Fruit fly (Drosophila melanogaster) whole organism, embryonic: ENCODE data around the gene REG.
A peak's percentile ranks its signal among the peaks of the same experiment; 100 is the strongest.

ENCODE experiments used
- Awh ChIP-seq: fragments of 200-800 bp; sonication (Bioruptor generic); IDR thresholded peaks from 2 replicates; pipeline ENCODE4, ENCODE4 v1.3.6; 2022; ENCODE audit warnings: missing biosample characterization, missing genetic modification characterization
- CG10147 ChIP-seq: fragments of 200-800 bp; sonication (Bioruptor generic); optimal IDR thresholded peaks from 2 replicates; lab custom pipeline; 2019; ENCODE audit warnings: missing biosample characterization, mild to moderate bottlenecking, missing genetic modification characterization, moderate library complexity
- CG10565 ChIP-seq: fragments of 200-800 bp; sonication (Bioruptor generic); optimal IDR thresholded peaks from 3 replicates; lab custom pipeline; 2016; ENCODE audit warnings: missing biosample characterization, mild to moderate bottlenecking, missing genetic modification characterization
- CG11456 ChIP-seq: fragments of 200-800 bp; sonication (Bioruptor generic); IDR thresholded peaks from 3 replicates; pipeline ENCODE4 v1.3.6; 2022; ENCODE audit warnings: missing biosample characterization, missing genetic modification characterization
- CG11696 ChIP-seq: fragments of 200-800 bp; sonication (Bioruptor generic); IDR thresholded peaks from 2 replicates; pipeline ENCODE4 v1.3.6; 2022; ENCODE audit warnings: missing biosample characterization, missing genetic modification characterization
- CG12219 ChIP-seq: fragments of 200-800 bp; sonication (Bioruptor generic); optimal IDR thresholded peaks from 3 replicates; lab custom pipeline; 2018; ENCODE audit warnings: missing biosample characterization, mild to moderate bottlenecking, missing genetic modification characterization
- CG12942 ChIP-seq: fragments of 200-800 bp; sonication (Bioruptor generic); optimal IDR thresholded peaks from 3 replicates; lab custom pipeline; 2016; ENCODE audit warnings: missing biosample characterization, missing genetic modification characterization
- CG1602 ChIP-seq: fragments of 200-800 bp; sonication (Bioruptor generic); optimal IDR thresholded peaks from 3 replicates; lab custom pipeline; 2016; ENCODE audit warnings: missing biosample characterization, missing genetic modification characterization
- CG1603 ChIP-seq: fragments of 200-800 bp; sonication (Bioruptor generic); optimal IDR thresholded peaks from 2 replicates; lab custom pipeline; 2019; ENCODE audit warnings: missing biosample characterization, mild to moderate bottlenecking, missing genetic modification characterization, moderate library complexity
- CG18011 ChIP-seq: fragments of 200-800 bp; sonication (Bioruptor generic); optimal IDR thresholded peaks from 2 replicates; lab custom pipeline; 2017; ENCODE audit warnings: missing biosample characterization, missing genetic modification characterization, mild to moderate bottlenecking, moderate library complexity, missing genotype
- CG30431 ChIP-seq: fragments of 200-800 bp; sonication (Bioruptor generic); optimal IDR thresholded peaks from 2 replicates; lab custom pipeline; 2017; ENCODE audit warnings: missing biosample characterization, missing genetic modification characterization
- CG4282 ChIP-seq: fragments of 200-800 bp; sonication (Bioruptor generic); optimal IDR thresholded peaks from 2 replicates; lab custom pipeline; 2016; ENCODE audit warnings: missing biosample characterization, missing genetic modification characterization
- CG6654 ChIP-seq: fragments of 200-800 bp; sonication (Bioruptor generic); optimal IDR thresholded peaks from 2 replicates; lab custom pipeline; 2017; ENCODE audit warnings: missing biosample characterization, mild to moderate bottlenecking, missing genetic modification characterization
- CG9215 ChIP-seq: fragments of 200-800 bp; sonication (Bioruptor generic); IDR thresholded peaks from 2 replicates; pipeline ENCODE4 v1.3.6; 2022; ENCODE audit warnings: missing biosample characterization, missing genetic modification characterization
- CkIIα-i1 ChIP-seq: fragments of 200-800 bp; sonication (Bioruptor generic); IDR thresholded peaks from 2 replicates; pipeline ENCODE4 v1.3.6; 2022; ENCODE audit warnings: missing biosample characterization, missing genetic modification characterization
- D ChIP-seq, 2 experiments: fragments of 200-800 bp in 1 of 2; fragments of >200 bp in 1 of 2; sonication (Bioruptor generic) in 1 of 2; optimal IDR thresholded peaks; 2 replicates in 1 of 2; 3 replicates in 1 of 2; lab custom pipeline; 2017; ENCODE audit warnings: mild to moderate bottlenecking in 1 of 2, missing biosample characterization in 1 of 2, missing genetic modification characterization in 1 of 2, missing genetic modification reagents in 1 of 2
- Fer1 ChIP-seq: fragments of 200-800 bp; sonication (Bioruptor generic); optimal IDR thresholded peaks from 2 replicates; lab custom pipeline; 2017; ENCODE audit warnings: missing biosample characterization, mild to moderate bottlenecking, missing genetic modification characterization
- Fer3 ChIP-seq: fragments of 200-800 bp; sonication (Bioruptor generic); optimal IDR thresholded peaks from 2 replicates; lab custom pipeline; 2018; ENCODE audit warnings: missing biosample characterization, mild to moderate bottlenecking, missing genetic modification characterization, moderate library complexity
- HLHmδ ChIP-seq: fragments of 200-800 bp; sonication (Bioruptor generic); optimal IDR thresholded peaks from 2 replicates; lab custom pipeline; 2018; ENCODE audit warnings: missing biosample characterization, mild to moderate bottlenecking, missing genetic modification characterization, moderate library complexity
- Hmx ChIP-seq: fragments of 200-800 bp; sonication (Bioruptor generic); optimal IDR thresholded peaks from 2 replicates; lab custom pipeline; 2016; ENCODE audit warnings: missing biosample characterization, missing genetic modification characterization
- Hr3 ChIP-seq: fragments of 200-800 bp; sonication (Bioruptor generic); optimal IDR thresholded peaks from 3 replicates; lab custom pipeline; 2016; ENCODE audit warnings: missing biosample characterization, missing genetic modification characterization
- Hsf ChIP-seq: fragments of 200-800 bp; sonication (Bioruptor generic); optimal IDR thresholded peaks from 3 replicates; lab custom pipeline; 2016; ENCODE audit warnings: missing biosample characterization, missing genetic modification characterization
- NC2α ChIP-seq: fragments of 200-800 bp; sonication (Bioruptor generic); optimal IDR thresholded peaks from 2 replicates; lab custom pipeline; 2016; ENCODE audit warnings: missing biosample characterization, missing genetic modification characterization
- NfI ChIP-seq: fragments of 200-800 bp; sonication (Bioruptor generic); optimal IDR thresholded peaks from 3 replicates; lab custom pipeline; 2018; ENCODE audit warnings: missing biosample characterization, mild to moderate bottlenecking, missing genetic modification characterization, moderate library complexity
- Poxn ChIP-seq: fragments of 200-800 bp; sonication (Bioruptor generic); IDR thresholded peaks from 2 replicates; pipeline ENCODE4 v1.3.6; 2022; ENCODE audit warnings: missing biosample characterization, missing genetic modification characterization
- Ptx1 ChIP-seq: fragments of 200-800 bp; sonication (Bioruptor generic); IDR thresholded peaks from 2 replicates; pipeline ENCODE4 v1.3.6; 2022; ENCODE audit warnings: missing biosample characterization, missing genetic modification characterization
- Six4 ChIP-seq: fragments of 200-800 bp; sonication (Bioruptor generic); optimal IDR thresholded peaks from 2 replicates; lab custom pipeline; 2016; ENCODE audit warnings: missing biosample characterization, missing genetic modification characterization
- Stat92E ChIP-seq, 3 experiments: fragments of >200 bp in 2 of 3; fragments of 200-800 bp in 1 of 3; sonication (Bioruptor generic) in 1 of 3; optimal IDR thresholded peaks; 2 replicates each; lab custom pipeline; 2017 to 2019; ENCODE audit warnings: missing biosample characterization in 3 of 3, missing genetic modification characterization in 3 of 3, mild to moderate bottlenecking in 1 of 3, moderate library complexity in 1 of 3
- bigmax ChIP-seq: fragments of 200-800 bp; sonication (Bioruptor generic); optimal IDR thresholded peaks from 2 replicates; lab custom pipeline; 2018; ENCODE audit warnings: missing biosample characterization, mild to moderate bottlenecking, missing genetic modification characterization
- br ChIP-seq: fragments of >200 bp; optimal IDR thresholded peaks from 2 replicates; lab custom pipeline; 2017
- crc ChIP-seq: fragments of 200-800 bp; sonication (Bioruptor generic); optimal IDR thresholded peaks from 2 replicates; lab custom pipeline; 2016; ENCODE audit warnings: missing biosample characterization, missing genetic modification characterization
- da ChIP-seq: fragments of 200-800 bp; sonication (Bioruptor generic); optimal IDR thresholded peaks from 2 replicates; lab custom pipeline; 2016; ENCODE audit warnings: missing biosample characterization, missing genetic modification characterization
- dm ChIP-seq: fragments of 200-800 bp; sonication (Bioruptor generic); optimal IDR thresholded peaks from 3 replicates; lab custom pipeline; 2016; ENCODE audit warnings: missing biosample characterization, missing genetic modification characterization
- fd64A ChIP-seq: fragments of 200-800 bp; sonication (Bioruptor generic); optimal IDR thresholded peaks from 3 replicates; lab custom pipeline; 2018; ENCODE audit warnings: missing biosample characterization, mild to moderate bottlenecking, missing genetic modification characterization
- gcm2 ChIP-seq: fragments of 200-800 bp; sonication (Bioruptor generic); optimal IDR thresholded peaks from 2 replicates; lab custom pipeline; 2016; ENCODE audit warnings: missing biosample characterization, missing genetic modification characterization
- grn ChIP-seq: fragments of 200-800 bp; sonication (Bioruptor generic); optimal IDR thresholded peaks from 3 replicates; lab custom pipeline; 2017; ENCODE audit warnings: missing biosample characterization, missing genetic modification characterization
- gsb ChIP-seq: fragments of 200-800 bp; sonication (Bioruptor generic); IDR thresholded peaks from 2 replicates; pipeline ENCODE4 v1.3.6; 2022; ENCODE audit warnings: missing biosample characterization, missing genetic modification characterization
- jing ChIP-seq: fragments of 200-800 bp; sonication (Bioruptor generic); optimal IDR thresholded peaks from 2 replicates; lab custom pipeline; 2018; ENCODE audit warnings: missing biosample characterization, mild to moderate bottlenecking, missing genetic modification characterization
- ken ChIP-seq: fragments of 200-800 bp; sonication (Bioruptor generic); IDR thresholded peaks from 3 replicates; pipeline ENCODE4 v1.3.6; 2022; ENCODE audit warnings: missing biosample characterization, missing genetic modification characterization
- maf-S ChIP-seq: fragments of 200-800 bp; sonication (Bioruptor generic); optimal IDR thresholded peaks from 2 replicates; lab custom pipeline; 2016; ENCODE audit warnings: missing biosample characterization, missing genetic modification characterization
- oc ChIP-seq: fragments of 200-800 bp; sonication (Bioruptor generic); optimal IDR thresholded peaks from 2 replicates; lab custom pipeline; 2018; ENCODE audit warnings: missing biosample characterization, mild to moderate bottlenecking, missing genetic modification characterization, moderate library complexity
- pnt ChIP-seq: fragments of 200-800 bp; sonication (Bioruptor generic); optimal IDR thresholded peaks from 3 replicates; lab custom pipeline; 2016; ENCODE audit warnings: missing biosample characterization, missing genetic modification characterization
- scrt ChIP-seq: fragments of 200-800 bp; sonication (Bioruptor generic); optimal IDR thresholded peaks from 2 replicates; lab custom pipeline; 2018; ENCODE audit warnings: missing biosample characterization, mild to moderate bottlenecking, missing genetic modification characterization, moderate library complexity
- sens ChIP-seq: fragments of 200-800 bp; sonication (Bioruptor generic); peaks from one replicate; lab custom pipeline; 2016; ENCODE audit warnings: missing biosample characterization, missing genetic modification characterization
- sens-2 ChIP-seq: fragments of 200-800 bp; sonication (Bioruptor generic); IDR thresholded peaks from 2 replicates; pipeline ENCODE4 v1.3.6; 2022; ENCODE audit warnings: missing biosample characterization, missing genetic modification characterization
- so ChIP-seq: fragments of 200-800 bp; sonication (Bioruptor generic); IDR thresholded peaks from 3 replicates; pipeline ENCODE4 v1.3.6; 2022; ENCODE audit warnings: missing biosample characterization, missing genetic modification characterization
- sr ChIP-seq: fragments of 200-800 bp; sonication (Bioruptor generic); IDR thresholded peaks from 3 replicates; pipeline ENCODE4 v1.3.6; 2022; ENCODE audit warnings: missing biosample characterization, missing genetic modification characterization
- stwl ChIP-seq: fragments of 200-800 bp; sonication (Bioruptor generic); optimal IDR thresholded peaks from 3 replicates; lab custom pipeline; 2018; ENCODE audit warnings: missing biosample characterization, mild to moderate bottlenecking, missing genetic modification characterization, moderate library complexity
- tap ChIP-seq: fragments of 200-800 bp; optimal IDR thresholded peaks from 3 replicates; lab custom pipeline; 2019; ENCODE audit warnings: missing biosample characterization, mild to moderate bottlenecking, missing genetic modification characterization, moderate library complexity
- tgo ChIP-seq: fragments of 200-800 bp; sonication (Bioruptor generic); IDR thresholded peaks from 3 replicates; pipeline ENCODE4 v1.3.6; 2022; ENCODE audit warnings: missing biosample characterization, missing genetic modification characterization
- zf30C ChIP-seq: fragments of 200-800 bp; sonication (Bioruptor generic); optimal IDR thresholded peaks from 3 replicates; lab custom pipeline; 2018; ENCODE audit warnings: missing biosample characterization, mild to moderate bottlenecking, missing genetic modification characterization

The REG gene

dm6 chrX:13214056-13214455, 1.9 kb downstream of the REG start (continued):
- TF ChIP-seq tgo (GFP tag; lab: Robert Waterston, UW) (peak; percentile 60), dm (GFP tag; lab: Kevin White, UChicago) (peak; percentile 23), NfI (peak; percentile 50), Poxn (GFP tag; lab: Robert Waterston, UW) (no peak), D (optimal IDR thresholded peaks at IDR 0.05; lab: Kevin White, UChicago) (no peak), D (GFP tag; optimal IDR thresholded peaks at IDR 0.05; lab: Kevin White, UChicago) (peak; percentile 38), Awh (GFP tag; lab: Robert Waterston, UW) (peak; percentile 47; the same call in 1 of the 2 replicates), Hr3 (GFP tag; lab: Kevin White, UChicago) (peak; percentile 50), gsb (0 out of 2 replicates have a peak, but pooled peaks have one; percentile 30), Six4 (peak; percentile 38), CkIIα-i1 (GFP tag; lab: Robert Waterston, UW) (no peak), grn (no peak), CG11456 (GFP tag; lab: Robert Waterston, UW) (peak; percentile 48; the same call in 1 of the 3 replicates), CG12942 (GFP tag; lab: Kevin White, UChicago) (peak; percentile 58), gcm2 (GFP tag; lab: Kevin White, UChicago) (peak; percentile 18), maf-S (GFP tag; lab: Kevin White, UChicago) (peak; percentile 61), Fer3 (tag; lab: Kevin White, UChicago) (peak; percentile 57), scrt (peak; percentile 30), da (GFP tag; lab: Kevin White, UChicago) (peak; percentile 16), CG10565 (GFP tag; lab: Kevin White, UChicago) (no peak), tap (tag; lab: Kevin White, UChicago) (no peak), HLHmδ (GFP tag; lab: Kevin White, UChicago) (no peak), jing (GFP tag; lab: Kevin White, UChicago) (no peak), fd64A (GFP tag; lab: Kevin White, UChicago) (no peak), NC2α (GFP tag; lab: Kevin White, UChicago) (peak; percentile 19), CG6654 (GFP tag; lab: Kevin White, UChicago) (peak; percentile 17), ken (GFP tag; lab: Robert Waterston, UW) (peak; percentile 62; the same call in 1 of the 3 replicates), Hmx (peak; percentile 24), CG1603 (tag; lab: Kevin White, UChicago) (peak; percentile 70), Stat92E (GFP tag; optimal IDR thresholded peaks at IDR 0.05; lab: Kevin White, UChicago) (no peak), zf30C (GFP tag; lab: Kevin White, UChicago) (peak; percentile 96), br (no peak), CG30431 (GFP tag; lab: Kevin White, UChicago) (peak; percentile 16), CG1602 (GFP tag; lab: Kevin White, UChicago) (peak; percentile 55), Ptx1 (GFP tag; lab: Robert Waterston, UW) (peak; percentile 75), sens (GFP tag; lab: Kevin White, UChicago) (peak; percentile 94), stwl (tag; lab: Kevin White, UChicago) (peak; percentile 52), CG12219 (peak; percentile 3), bigmax (GFP tag; lab: Kevin White, UChicago) (no peak), CG4282 (GFP tag; lab: Kevin White, UChicago) (peak; percentile 17), oc (tag; lab: Kevin White, UChicago) (no peak), CG10147 (GFP tag; lab: Kevin White, UChicago) (peak; percentile 26), Fer1 (GFP tag; lab: Kevin White, UChicago) (peak; percentile 58), CG9215 (GFP tag; lab: Robert Waterston, UW) (peak; percentile 37; the same call in 1 of the 2 replicates), pnt (GFP tag; lab: Kevin White, UChicago) (peak; percentile 69), so (GFP tag; lab: Robert Waterston, UW) (0 out of 3 replicates have a peak, but pooled peaks have one; percentile 16), CG11696 (GFP tag; lab: Robert Waterston, UW) (0 out of 2 replicates have a peak, but pooled peaks have one; percentile 51), crc (GFP tag; lab: Kevin White, UChicago) (peak; percentile 43), Hsf (GFP tag; lab: Kevin White, UChicago) (peak; percentile 80), sr (GFP tag; lab: Robert Waterston, UW) (no peak; the same call in 2 of the 3 replicates), sens-2 (GFP tag; lab: Robert Waterston, UW) (peak; percentile 64), CG18011 (peak; percentile 98)
